Worm (Caenorhabditis elegans): ENCODE results near the gene ufbp-1.

DNA sequence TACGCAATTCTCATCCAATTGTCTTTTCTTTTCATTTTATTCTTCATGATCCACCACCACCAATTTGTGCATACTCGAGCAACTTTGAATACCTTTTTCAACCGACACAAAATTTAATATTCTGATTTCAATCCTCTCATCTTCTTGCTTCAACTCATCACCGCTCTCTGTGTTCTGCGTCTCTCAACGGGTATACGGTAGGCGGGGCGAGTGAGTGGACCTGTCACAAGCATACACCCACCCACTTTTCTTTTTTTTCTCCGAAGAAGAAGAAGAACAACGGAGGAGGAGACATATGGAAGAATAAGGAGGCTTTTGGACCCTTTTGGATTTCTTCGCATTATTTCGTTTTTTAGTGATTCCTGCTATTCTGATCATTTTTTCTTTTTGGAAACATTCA, 18.0 kb upstream of the ufbp-1 start:
- no peak for TF ChIP-seq mab-9 (GFP tag; IDR thresholded peaks at IDR 0.05)
- no peak for TF ChIP-seq unc-130 (tag; optimal IDR thresholded peaks at IDR 0.05)
- TF ChIP-seq nhr-28 (tag; optimal IDR thresholded peaks at IDR 0.05), result no peak
- TF ChIP-seq lir-3 (tag; optimal IDR thresholded peaks at IDR 0.05; ENCODE audit: poor library complexity), result no peak
- no peak for TF ChIP-seq aly-2 (tag; optimal IDR thresholded peaks at IDR 0.05)
- no peak for TF ChIP-seq lin-35 (GFP tag; optimal IDR thresholded peaks at IDR 0.05)
- TF ChIP-seq ama-1 (optimal IDR thresholded peaks at IDR 0.05), result no peak
- no peak for TF ChIP-seq fos-1 (tag; optimal IDR thresholded peaks at IDR 0.05)
- no peak for TF ChIP-seq elt-3 (tag; optimal IDR thresholded peaks at IDR 0.05)
- no peak for TF ChIP-seq dsc-1 (tag; optimal IDR thresholded peaks at IDR 0.05)
- TF ChIP-seq nhr-77 (tag; optimal IDR thresholded peaks at IDR 0.05), result no peak
- no peak for TF ChIP-seq fkh-10 (GFP tag; optimal IDR thresholded peaks at IDR 0.05)
- TF ChIP-seq efl-1 (optimal IDR thresholded peaks at IDR 0.05), result no peak
- no peak for TF ChIP-seq efl-1 (GFP tag; optimal IDR thresholded peaks at IDR 0.05 in 1 of 2)
- TF ChIP-seq tbx-2 (tag; optimal IDR thresholded peaks at IDR 0.05), result no peak
